Fruit fly (Drosophila melanogaster): ENCODE measurements around the gene Nup37.

dm6 chr3R:25273537-25273936, 26.1 kb downstream of the Nup37 start, which contains the start of gene CG11878:
- TF ChIP-seq CG12605 (GFP tag; IDR thresholded peaks at IDR 0.05) (no peak), Ets98B (GFP tag; IDR thresholded peaks at IDR 0.05) (no peak), CG32121 (GFP tag; IDR thresholded peaks at IDR 0.05) (no peak), D1 (tag; optimal IDR thresholded peaks at IDR 0.05) (no peak), gl (tag; optimal IDR thresholded peaks at IDR 0.05) (no peak)

Measured in whole organism, pupa.